Fruit fly (Drosophila melanogaster) whole organism, embryonic: ENCODE measurements around the gene waw.

Source experiments
- CG10321 ChIP-seq: fragments of 200-800 bp; sonication (Bioruptor generic); IDR thresholded peaks from 2 replicates; pipeline ENCODE4 v1.3.6; 2022; ENCODE audit warnings: missing biosample characterization, missing genetic modification characterization
- CG10979 ChIP-seq: fragments of 200-800 bp; sonication (Bioruptor generic); optimal IDR thresholded peaks from 2 replicates; lab custom pipeline; 2018; ENCODE audit warnings: missing biosample characterization, mild to moderate bottlenecking, missing genetic modification characterization, moderate library complexity
- CG11504 ChIP-seq: fragments of 200-800 bp; sonication (Bioruptor generic); optimal IDR thresholded peaks from 3 replicates; lab custom pipeline; 2019; ENCODE audit warnings: missing biosample characterization, mild to moderate bottlenecking, missing genetic modification characterization, moderate library complexity
- CG13775 ChIP-seq: fragments of 200-800 bp; sonication (Bioruptor generic); optimal IDR thresholded peaks from 3 replicates; lab custom pipeline; 2017; ENCODE audit warnings: missing biosample characterization, mild to moderate bottlenecking, missing genetic modification characterization
- CG1647 ChIP-seq: fragments of 200-800 bp; sonication (Bioruptor generic); optimal IDR thresholded peaks from 3 replicates; lab custom pipeline; 2016; ENCODE audit warnings: missing biosample characterization, missing genetic modification characterization
- CG18011 ChIP-seq: fragments of 200-800 bp; sonication (Bioruptor generic); optimal IDR thresholded peaks from 2 replicates; lab custom pipeline; 2017; ENCODE audit warnings: missing biosample characterization, missing genetic modification characterization, mild to moderate bottlenecking, moderate library complexity, missing genotype
- CG2120 ChIP-seq: fragments of 200-800 bp; sonication (Bioruptor generic); optimal IDR thresholded peaks from 3 replicates; lab custom pipeline; 2016; ENCODE audit warnings: missing biosample characterization, missing genetic modification characterization
- CG2199 ChIP-seq: fragments of 200-800 bp; sonication (Bioruptor generic); IDR thresholded peaks from 3 replicates; pipeline ENCODE4 v1.3.6; 2022; ENCODE audit warnings: missing biosample characterization, missing genetic modification characterization
- CG2889 ChIP-seq: fragments of 200-800 bp; sonication (Bioruptor generic); IDR thresholded peaks from 3 replicates; pipeline ENCODE4 v1.3.6; 2022; ENCODE audit warnings: missing biosample characterization, missing genetic modification characterization
- CG30020 ChIP-seq: fragments of 200-800 bp; optimal IDR thresholded peaks from 2 replicates; lab custom pipeline; 2019; ENCODE audit warnings: missing biosample characterization, mild to moderate bottlenecking, missing genetic modification characterization, moderate library complexity
- CG31441 ChIP-seq: fragments of 200-800 bp; sonication (Bioruptor generic); IDR thresholded peaks from 2 replicates; pipeline ENCODE4 v1.3.6; 2022; ENCODE audit warnings: missing biosample characterization, missing genetic modification characterization
- CG4328 ChIP-seq: fragments of 200-800 bp; sonication (Bioruptor generic); optimal IDR thresholded peaks from 3 replicates; lab custom pipeline; 2017; ENCODE audit warnings: missing biosample characterization, missing genetic modification reagents, missing genetic modification characterization
- CG4424 ChIP-seq: fragments of 200-800 bp; sonication (Bioruptor generic); optimal IDR thresholded peaks from 3 replicates; lab custom pipeline; 2016; ENCODE audit warnings: missing biosample characterization, missing genetic modification characterization
- CG6175 ChIP-seq: fragments of 200-800 bp; sonication (Bioruptor generic); IDR thresholded peaks from 3 replicates; pipeline ENCODE4 v1.3.6; 2022; ENCODE audit warnings: missing biosample characterization, missing genetic modification characterization
- CG6654 ChIP-seq: fragments of 200-800 bp; sonication (Bioruptor generic); optimal IDR thresholded peaks from 2 replicates; lab custom pipeline; 2017; ENCODE audit warnings: missing biosample characterization, mild to moderate bottlenecking, missing genetic modification characterization
- Camta ChIP-seq: fragments of 200-800 bp; sonication (Bioruptor generic); optimal IDR thresholded peaks from 2 replicates; lab custom pipeline; 2016; ENCODE audit warnings: missing biosample characterization, missing genetic modification characterization
- Fer1 ChIP-seq: fragments of 200-800 bp; sonication (Bioruptor generic); optimal IDR thresholded peaks from 2 replicates; lab custom pipeline; 2017; ENCODE audit warnings: missing biosample characterization, mild to moderate bottlenecking, missing genetic modification characterization
- Gug ChIP-seq: fragments of 200-800 bp; sonication (Bioruptor generic); IDR thresholded peaks from 4 replicates; pipeline ENCODE4 v1.3.6; 2022; ENCODE audit warnings: missing biosample characterization, missing genetic modification characterization
- H15 ChIP-seq: fragments of 200-800 bp; sonication (Bioruptor generic); IDR thresholded peaks from 3 replicates; pipeline ENCODE4 v1.3.6; 2022; ENCODE audit warnings: missing biosample characterization, missing genetic modification characterization
- HmgD ChIP-seq: fragments of 200-800 bp; sonication (Bioruptor generic); optimal IDR thresholded peaks from 3 replicates; lab custom pipeline; 2016; ENCODE audit warnings: missing biosample characterization, missing genetic modification characterization
- Hmx ChIP-seq: fragments of 200-800 bp; sonication (Bioruptor generic); optimal IDR thresholded peaks from 2 replicates; lab custom pipeline; 2016; ENCODE audit warnings: missing biosample characterization, missing genetic modification characterization
- Myb ChIP-seq: fragments of 200-800 bp; sonication (Bioruptor generic); optimal IDR thresholded peaks from 2 replicates; lab custom pipeline; 2016; ENCODE audit warnings: missing biosample characterization, missing genetic modification characterization
- Nf-YB ChIP-seq: fragments of 200-800 bp; sonication (Bioruptor generic); optimal IDR thresholded peaks from 3 replicates; lab custom pipeline; 2019; ENCODE audit warnings: missing biosample characterization, mild to moderate bottlenecking, missing genetic modification characterization, moderate library complexity
- Optix ChIP-seq: fragments of 200-800 bp; sonication (Bioruptor generic); IDR thresholded peaks from 3 replicates; pipeline ENCODE4 v1.3.6; 2022; ENCODE audit warnings: missing biosample characterization, missing genetic modification characterization
- Sox100B ChIP-seq: fragments of 200-800 bp; sonication (Bioruptor generic); optimal IDR thresholded peaks from 3 replicates; lab custom pipeline; 2018; ENCODE audit warnings: missing biosample characterization, mild to moderate bottlenecking, missing genetic modification characterization
- Trl ChIP-seq, 3 experiments: fragments of >200 bp in 2 of 3; fragments of 200-800 bp in 1 of 3; sonication (Bioruptor generic) in 1 of 3; optimal IDR thresholded peaks; 2 replicates in 1 of 3; 3 replicates in 2 of 3; lab custom pipeline; 2016 to 2017; ENCODE audit warnings: missing biosample characterization in 1 of 3, missing genetic modification characterization in 1 of 3
- ac ChIP-seq: fragments of 200-800 bp; sonication (Bioruptor generic); optimal IDR thresholded peaks from 3 replicates; lab custom pipeline; 2017; ENCODE audit warnings: missing biosample characterization, mild to moderate bottlenecking, missing genetic modification characterization
- amos ChIP-seq: fragments of 200-800 bp; sonication (Bioruptor generic); IDR thresholded peaks from 2 replicates; pipeline ENCODE4 v1.3.6; 2022; ENCODE audit warnings: missing biosample characterization, missing genetic modification characterization; ENCODE audit not compliant: partially characterized antibody
- ash1 ChIP-seq: fragments of 200-800 bp; sonication (Bioruptor generic); optimal IDR thresholded peaks from 2 replicates; lab custom pipeline; 2018; ENCODE audit warnings: missing biosample characterization, mild to moderate bottlenecking, missing genetic modification characterization
- bab2 ChIP-seq: fragments of 200-800 bp; sonication (Bioruptor generic); optimal IDR thresholded peaks from 2 replicates; lab custom pipeline; 2016; ENCODE audit warnings: missing biosample characterization, missing genetic modification characterization
- bsh ChIP-seq, 2 experiments: fragments of 200-800 bp; sonication (Bioruptor generic); optimal IDR thresholded peaks; 2 replicates each; lab custom pipeline; 2017 to 2018; ENCODE audit warnings: mild to moderate bottlenecking in 2 of 2, missing biosample characterization in 2 of 2, missing genetic modification characterization in 2 of 2, moderate library complexity in 1 of 2
- btn ChIP-seq: fragments of 200-800 bp; sonication (Bioruptor generic); optimal IDR thresholded peaks from 2 replicates; lab custom pipeline; 2016; ENCODE audit warnings: missing biosample characterization, missing genetic modification characterization
- cad ChIP-seq: fragments of >200 bp; optimal IDR thresholded peaks from 2 replicates; lab custom pipeline; 2017; ENCODE audit warnings: missing biosample characterization, missing genetic modification characterization
- cas ChIP-seq: fragments of 200-800 bp; sonication (Bioruptor generic); IDR thresholded peaks from 2 replicates; pipeline ENCODE4 v1.3.6; 2022; ENCODE audit warnings: missing biosample characterization, missing genetic modification characterization
- crol ChIP-seq: fragments of 200-800 bp; sonication (Bioruptor generic); IDR thresholded peaks from 2 replicates; pipeline ENCODE4 v1.3.6; 2022; ENCODE audit warnings: missing biosample characterization, missing genetic modification characterization
- dan ChIP-seq: fragments of 200-800 bp; sonication (Bioruptor generic); IDR thresholded peaks from 2 replicates; pipeline ENCODE4 v1.3.6; 2022; ENCODE audit warnings: missing biosample characterization, missing genetic modification characterization
- dmrt99B ChIP-seq: fragments of 200-800 bp; sonication (Bioruptor generic); optimal IDR thresholded peaks from 2 replicates; lab custom pipeline; 2018; ENCODE audit warnings: missing biosample characterization, mild to moderate bottlenecking, missing genetic modification characterization, moderate library complexity
- esg ChIP-seq: fragments of 200-800 bp; sonication (Bioruptor generic); conservative IDR thresholded peaks from 2 replicates; pipeline ENCODE4 v1.3.6; 2022; ENCODE audit warnings: missing biosample characterization, missing genetic modification characterization
- hbn ChIP-seq: fragments of 200-800 bp; sonication (Bioruptor generic); IDR thresholded peaks from 2 replicates; pipeline ENCODE4 v1.3.6; 2022; ENCODE audit warnings: missing biosample characterization, missing genetic modification characterization; ENCODE audit not compliant: partially characterized antibody
- klu ChIP-seq: fragments of 200-800 bp; sonication (Bioruptor generic); IDR thresholded peaks from 2 replicates; pipeline ENCODE4 v1.3.6; 2022; ENCODE audit warnings: missing biosample characterization, missing genetic modification characterization
- knrl ChIP-seq: fragments of 200-800 bp; sonication (Bioruptor generic); IDR thresholded peaks from 3 replicates; pipeline ENCODE4 v1.3.6; 2022; ENCODE audit warnings: missing biosample characterization, missing genetic modification characterization; ENCODE audit not compliant: partially characterized antibody
- lab ChIP-seq: fragments of 200-800 bp; sonication (Bioruptor generic); optimal IDR thresholded peaks from 3 replicates; lab custom pipeline; 2017; ENCODE audit warnings: missing biosample characterization, missing genetic modification characterization, mild to moderate bottlenecking, moderate library complexity, missing genetic modification reagents
- lmd ChIP-seq: fragments of 200-800 bp; sonication (Bioruptor generic); IDR thresholded peaks from 2 replicates; pipeline ENCODE4 v1.3.6; 2022; ENCODE audit warnings: missing biosample characterization, missing genetic modification characterization
- nau ChIP-seq: fragments of 200-800 bp; sonication (Bioruptor generic); optimal IDR thresholded peaks from 3 replicates; lab custom pipeline; 2017; ENCODE audit warnings: missing biosample characterization, mild to moderate bottlenecking, missing genetic modification characterization, missing genetic modification reagents
- nerfin-2 ChIP-seq: fragments of 200-800 bp; sonication (Bioruptor generic); IDR thresholded peaks from 2 replicates; pipeline ENCODE4 v1.3.6; 2022; ENCODE audit warnings: missing biosample characterization, missing genetic modification characterization; ENCODE audit not compliant: partially characterized antibody
- pb ChIP-seq: fragments of 200-800 bp; sonication (Bioruptor generic); optimal IDR thresholded peaks from 3 replicates; lab custom pipeline; 2016; ENCODE audit warnings: missing biosample characterization, missing genetic modification characterization
- salm ChIP-seq: fragments of 200-800 bp; sonication (Bioruptor generic); optimal IDR thresholded peaks from 2 replicates; lab custom pipeline; 2018; ENCODE audit warnings: missing biosample characterization, mild to moderate bottlenecking, missing genetic modification characterization
- sim ChIP-seq: fragments of 200-800 bp; sonication (Bioruptor generic); IDR thresholded peaks from 2 replicates; pipeline ENCODE4 v1.3.6; 2022; ENCODE audit warnings: missing biosample characterization, missing genetic modification characterization
- tup ChIP-seq: fragments of 200-800 bp; sonication (Bioruptor generic); optimal IDR thresholded peaks from 2 replicates; lab custom pipeline; 2016; ENCODE audit warnings: missing biosample characterization, mild to moderate bottlenecking, missing genetic modification characterization, moderate library complexity
- zf30C ChIP-seq: fragments of 200-800 bp; sonication (Bioruptor generic); optimal IDR thresholded peaks from 3 replicates; lab custom pipeline; 2018; ENCODE audit warnings: missing biosample characterization, mild to moderate bottlenecking, missing genetic modification characterization

The waw gene

dm6 chrX:21319202-21319772 is 43.5 kb upstream of the waw start, which contains the start of the genes SLIRP1 and anox (continued):
- no peak for TF ChIP-seq ash1
- no peak for TF ChIP-seq hbn (GFP tag; lab: Robert Waterston, UW)
- TF ChIP-seq zf30C (GFP tag; lab: Kevin White, UChicago) = no peak
- peak; percentile 22; the same call in 1 of the 2 replicates for TF ChIP-seq CG10321
- TF ChIP-seq H15 (GFP tag; lab: Robert Waterston, UW) = peak; percentile 72
- peak; percentile 23 for TF ChIP-seq pb (GFP tag; lab: Kevin White, UChicago)
- TF ChIP-seq amos (GFP tag; lab: Robert Waterston, UW) = no peak
- TF ChIP-seq tup = no peak
- TF ChIP-seq btn (GFP tag; lab: Kevin White, UChicago) = peak; percentile 18
- no peak for TF ChIP-seq knrl (GFP tag; lab: Robert Waterston, UW)
- TF ChIP-seq CG2120 (GFP tag; lab: Kevin White, UChicago) = peak; percentile 92
- TF ChIP-seq cad (GFP tag; lab: Kevin White, UChicago) = no peak
- TF ChIP-seq klu (GFP tag; lab: Robert Waterston, UW) = peak; percentile 71
- no peak for TF ChIP-seq Optix
- TF ChIP-seq crol = no peak
- peak; percentile 87 for TF ChIP-seq CG13775 (GFP tag; lab: Kevin White, UChicago)
- TF ChIP-seq lmd (GFP tag; lab: Robert Waterston, UW) = peak; percentile 88
- peak; percentile 89 for TF ChIP-seq CG4424
- no peak for TF ChIP-seq sim
- peak; percentile 65 for TF ChIP-seq CG6654
- TF ChIP-seq Hmx (GFP tag; lab: Kevin White, UChicago) = peak; percentile 61
- no peak for TF ChIP-seq CG2199 (GFP tag; lab: Robert Waterston, UW)
- peak; percentile 89 for TF ChIP-seq CG31441
- peak; percentile 32 for TF ChIP-seq lab
- TF ChIP-seq dan = no peak
- TF ChIP-seq Trl (optimal IDR thresholded peaks at IDR 0.05; lab: Kevin White, UChicago) = no peak
- peak; percentile 68 for TF ChIP-seq Trl (GFP tag; optimal IDR thresholded peaks at IDR 0.05; lab: Kevin White, UChicago)
- no peak for TF ChIP-seq CG6175 (GFP tag; lab: Robert Waterston, UW)
- TF ChIP-seq CG10979 (tag; lab: Kevin White, UChicago) = peak; percentile 89
- peak; percentile 20 for TF ChIP-seq ac (GFP tag; lab: Kevin White, UChicago)
- peak; percentile 88 for TF ChIP-seq Camta (GFP tag; lab: Kevin White, UChicago)
- TF ChIP-seq nerfin-2 (GFP tag; lab: Robert Waterston, UW) = no peak
- TF ChIP-seq Sox100B (GFP tag; lab: Kevin White, UChicago) = peak; percentile 92
- peak; percentile 91 for TF ChIP-seq CG11504 (tag; lab: Kevin White, UChicago)
- peak; percentile 52 to 87 for TF ChIP-seq bsh (GFP tag; optimal IDR thresholded peaks at IDR 0.05; lab: Kevin White, UChicago)
- peak; percentile 72 for TF ChIP-seq Nf-YB (GFP tag; lab: Kevin White, UChicago)
- peak; percentile 69 for TF ChIP-seq cas
- TF ChIP-seq CG2889 = peak; percentile 74; the same call in 2 of the 3 replicates
- peak; percentile 55 for TF ChIP-seq CG1647 (GFP tag; lab: Kevin White, UChicago)
- TF ChIP-seq dmrt99B (tag; lab: Kevin White, UChicago) = peak; percentile 90
- TF ChIP-seq CG30020 (tag; lab: Kevin White, UChicago) = peak; percentile 70
- TF ChIP-seq HmgD (GFP tag; lab: Kevin White, UChicago) = peak; percentile 49
- peak; percentile 84 for TF ChIP-seq esg (GFP tag; lab: Robert Waterston, UW)
- peak; percentile 63; the same call in 3 of the 4 replicates for TF ChIP-seq Gug
- TF ChIP-seq CG4328 (GFP tag; lab: Kevin White, UChicago) = peak; percentile 60
- TF ChIP-seq bab2 (GFP tag; lab: Kevin White, UChicago) = peak; percentile 68
- TF ChIP-seq CG18011 (GFP tag; lab: Kevin White, UChicago) = peak; percentile 54
- TF ChIP-seq Fer1 (GFP tag; lab: Kevin White, UChicago) = peak; percentile 87
- TF ChIP-seq salm (tag; lab: Kevin White, UChicago) = peak; percentile 73
- TF ChIP-seq nau (GFP tag; lab: Kevin White, UChicago) = peak; percentile 77
- peak; percentile 45 for TF ChIP-seq Myb
